Fruit fly (Drosophila melanogaster) whole organism, embryonic: ENCODE results near the gene CG4709.

Source experiments
- CG10654 ChIP-seq: fragments of 200-800 bp; sonication (Bioruptor generic); optimal IDR thresholded peaks from 2 replicates; lab custom pipeline; 2016; ENCODE audit warnings: missing biosample characterization, missing genetic modification characterization
- CG11085 ChIP-seq: fragments of 200-800 bp; sonication (Bioruptor generic); IDR thresholded peaks from 2 replicates; pipeline ENCODE4 v1.3.6; 2022; ENCODE audit warnings: missing biosample characterization, missing genetic modification characterization
- CG15269 ChIP-seq: fragments of 200-800 bp; sonication (Bioruptor generic); optimal IDR thresholded peaks from 2 replicates; lab custom pipeline; 2018; ENCODE audit warnings: missing biosample characterization, mild to moderate bottlenecking, missing genetic modification characterization, moderate library complexity
- CG7556 ChIP-seq: fragments of 200-800 bp; sonication (Bioruptor generic); optimal IDR thresholded peaks from 2 replicates; lab custom pipeline; 2017; ENCODE audit warnings: missing biosample characterization, mild to moderate bottlenecking, missing genetic modification characterization
- CG9437 ChIP-seq: fragments of 200-800 bp; sonication (Bioruptor generic); optimal IDR thresholded peaks from 2 replicates; lab custom pipeline; 2018; ENCODE audit warnings: missing biosample characterization, mild to moderate bottlenecking, missing genetic modification characterization
- CrebB ChIP-seq: fragments of 200-800 bp; sonication (Bioruptor generic); optimal IDR thresholded peaks from 3 replicates; lab custom pipeline; 2018; ENCODE audit warnings: missing biosample characterization, mild to moderate bottlenecking, missing genetic modification characterization
- Jarid2 ChIP-seq: fragments of 200-800 bp; sonication (Bioruptor generic); optimal IDR thresholded peaks from 3 replicates; lab custom pipeline; 2017; ENCODE audit warnings: mild to moderate bottlenecking, missing biosample characterization, missing genetic modification reagents, missing genetic modification characterization
- br ChIP-seq: fragments of >200 bp; optimal IDR thresholded peaks from 2 replicates; lab custom pipeline; 2017
- fd96Cb ChIP-seq: fragments of 200-800 bp; sonication (Bioruptor generic); optimal IDR thresholded peaks from 2 replicates; lab custom pipeline; 2018; ENCODE audit warnings: missing biosample characterization, mild to moderate bottlenecking, missing genetic modification characterization, moderate library complexity
- pita ChIP-seq: fragments of 200-800 bp; sonication (Bioruptor generic); optimal IDR thresholded peaks from 2 replicates; lab custom pipeline; 2017; ENCODE audit warnings: missing biosample characterization, mild to moderate bottlenecking, missing genetic modification characterization

DNA sequence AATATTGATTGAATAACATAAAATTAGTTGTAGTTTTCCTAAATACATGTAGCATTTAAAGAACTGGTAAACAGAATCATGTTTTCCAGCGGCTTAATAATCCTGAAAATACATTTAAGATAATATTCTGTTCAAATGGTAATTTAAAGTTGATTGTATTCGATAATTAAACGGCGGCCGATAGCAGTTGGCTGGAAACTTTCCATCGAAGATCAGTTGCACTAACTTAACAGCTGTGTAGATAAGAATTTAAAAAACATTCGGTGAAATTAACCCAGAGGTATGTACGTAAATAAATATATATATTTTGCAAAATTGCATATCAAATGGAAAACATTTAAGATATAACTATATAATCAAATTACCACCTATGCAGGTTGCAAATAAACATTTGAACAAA, 34.2 kb upstream of the CG4709 start, which contains the start of gene CG4594:
- TF ChIP-seq CG9437 (no peak), CG11085 (no peak), fd96Cb (no peak), CrebB (tag; lab: Kevin White, UChicago) (no peak), CG7556 (GFP tag; lab: Kevin White, UChicago) (no peak), pita (GFP tag; lab: Kevin White, UChicago) (no peak), CG10654 (GFP tag; lab: Kevin White, UChicago) (no peak), br (lab: Kevin White, UChicago) (no peak), CG15269 (no peak), Jarid2 (GFP tag; lab: Kevin White, UChicago) (no peak)
